Worm (Caenorhabditis elegans) whole organism, early embryonic: ENCODE data around the gene skr-16.

Experiments
- B0310.2 ChIP-seq: sonication (generic microtip); optimal IDR thresholded peaks from 2 replicates; lab custom pipeline; 2016; ENCODE audit warnings: mild to moderate bottlenecking, missing genetic modification characterization, missing compliant biosample characterization
- F13C5.2 ChIP-seq: sonication (generic microtip); optimal IDR thresholded peaks from 2 replicates; lab custom pipeline; 2017; ENCODE audit warnings: mild to moderate bottlenecking, missing genetic modification characterization, inconsistent platforms, missing compliant biosample characterization
- aly-1 ChIP-seq: sonication (generic microtip); optimal IDR thresholded peaks from 2 replicates; lab custom pipeline; 2016; ENCODE audit warnings: missing genetic modification characterization, missing compliant biosample characterization
- ama-1 ChIP-seq: fragments of 150-350 bp; optimal IDR thresholded peaks from 2 replicates; lab custom pipeline; 2014
- ceh-13 ChIP-seq: fragments of 200-800 bp; sonication (Bioruptor generic); optimal IDR thresholded peaks from 2 replicates; lab custom pipeline; 2018; ENCODE audit warnings: mild to moderate bottlenecking, missing genetic modification characterization, missing compliant biosample characterization
- ceh-36 ChIP-seq: sonication (generic microtip); optimal IDR thresholded peaks from 2 replicates; lab custom pipeline; 2016; ENCODE audit warnings: missing genetic modification characterization, inconsistent platforms, missing compliant biosample characterization
- ets-7 ChIP-seq: sonication (generic microtip); optimal IDR thresholded peaks from 2 replicates; lab custom pipeline; 2016; ENCODE audit warnings: missing genotype, missing genetic modification characterization, missing compliant biosample characterization
- flt-1 ChIP-seq: fragments of 200-800 bp; sonication (Bioruptor generic); IDR thresholded peaks from 2 replicates; pipeline ENCODE4 v1.3.6; 2022; ENCODE audit warnings: missing genetic modification characterization, missing compliant biosample characterization
- hmbx-1 ChIP-seq: sonication (generic microtip); optimal IDR thresholded peaks from 2 replicates; lab custom pipeline; 2016; ENCODE audit warnings: mild to moderate bottlenecking, missing genetic modification characterization, missing compliant biosample characterization
- hmg-4 ChIP-seq: fragments of 200-800 bp; sonication (Bioruptor generic); optimal IDR thresholded peaks from 2 replicates; lab custom pipeline; 2018; ENCODE audit warnings: mild to moderate bottlenecking, missing genetic modification characterization, missing compliant biosample characterization
- hnd-1 ChIP-seq: sonication (generic microtip); optimal IDR thresholded peaks from 2 replicates; lab custom pipeline; 2016; ENCODE audit warnings: missing genetic modification characterization, missing compliant biosample characterization
- pes-1 ChIP-seq: fragments of 200-800 bp; sonication (Bioruptor generic); IDR thresholded peaks from 2 replicates; pipeline ENCODE4 v1.3.6; 2022; ENCODE audit warnings: missing genetic modification reagents, missing genetic modification characterization, missing compliant biosample characterization
- scrt-1 ChIP-seq: fragments of 200-800 bp; sonication (Bioruptor generic); IDR thresholded peaks from 2 replicates; pipeline ENCODE4 v1.3.6; 2022; ENCODE audit warnings: missing genetic modification characterization, missing compliant biosample characterization
- sea-1 ChIP-seq: fragments of 200-800 bp; sonication (Bioruptor generic); conservative IDR thresholded peaks from 2 replicates; pipeline ENCODE4 v1.3.6; 2022; ENCODE audit warnings: missing genetic modification characterization, missing compliant biosample characterization
- tbx-11 ChIP-seq: fragments of 200-800 bp; sonication (Bioruptor generic); IDR thresholded peaks from 2 replicates; pipeline ENCODE4 v1.3.6; 2022; ENCODE audit warnings: missing genetic modification characterization, missing compliant biosample characterization
- tbx-37 ChIP-seq: fragments of 200-800 bp; sonication (Bioruptor generic); conservative IDR thresholded peaks from 2 replicates; pipeline ENCODE4 v1.3.6; 2022; ENCODE audit warnings: missing genetic modification reagents, missing genetic modification characterization, missing compliant biosample characterization
- tra-4 ChIP-seq: sonication (generic microtip); optimal IDR thresholded peaks from 2 replicates; lab custom pipeline; 2017; ENCODE audit warnings: missing genetic modification characterization, missing compliant biosample characterization

skr-16 gene

ce11 chrIV:7166553-7166952 lies 2.0 kb upstream of the skr-16 start, which contains the start of gene C42D4.18:
C42D4.18 (plus strand) TSS chrIV:7166783.
- TF ChIP-seq tbx-11 (GFP tag; lab: Robert Waterston, UW): no peak
- no peak for TF ChIP-seq scrt-1 (GFP tag; lab: Robert Waterston, UW)
- no peak for TF ChIP-seq ama-1
- no peak for TF ChIP-seq ceh-13 (GFP tag; lab: Kevin White, UChicago)
- no peak for TF ChIP-seq tra-4
- TF ChIP-seq F13C5.2: no peak
- no peak for TF ChIP-seq tbx-37 (GFP tag; lab: Robert Waterston, UW)
- TF ChIP-seq pes-1 (GFP tag; lab: Robert Waterston, UW): no peak
- no peak for TF ChIP-seq aly-1 (tag; lab: Kevin White, UChicago)
- no peak for TF ChIP-seq flt-1 (GFP tag; lab: Robert Waterston, UW)
- TF ChIP-seq ets-7: no peak
- no peak for TF ChIP-seq B0310.2 (tag; lab: Kevin White, UChicago)
- TF ChIP-seq hmbx-1: no peak
- no peak for TF ChIP-seq sea-1 (GFP tag; lab: Robert Waterston, UW)
- no peak for TF ChIP-seq hmg-4 (GFP tag; lab: Kevin White, UChicago)
- no peak for TF ChIP-seq ceh-36
- no peak for TF ChIP-seq hnd-1 (tag; lab: Kevin White, UChicago)

ce11 chrIV:7171222-7171621 lies 2.7 kb downstream of the skr-16 start, which contains the start of gene str-220:
str-220 (minus strand) TSS chrIV:7171322.
- TF ChIP-seq tbx-37 (GFP tag; lab: Robert Waterston, UW) (no peak), hnd-1 (tag; lab: Kevin White, UChicago) (no peak), tra-4 (no peak), F13C5.2 (no peak), sea-1 (GFP tag; lab: Robert Waterston, UW) (no peak), hmbx-1 (no peak), ets-7 (no peak), tbx-11 (GFP tag; lab: Robert Waterston, UW) (no peak), hmg-4 (GFP tag; lab: Kevin White, UChicago) (no peak), scrt-1 (GFP tag; lab: Robert Waterston, UW) (no peak)

ce11 chrIV:7173489-7173888 lies 5.0 kb downstream of the skr-16 start, which contains the start of gene str-1:
str-1 (plus strand) TSS chrIV:7173789.
- TF ChIP-seq aly-1 (tag; lab: Kevin White, UChicago): no peak
- TF ChIP-seq tbx-11 (GFP tag; lab: Robert Waterston, UW): no peak
- no peak for TF ChIP-seq hmg-4 (GFP tag; lab: Kevin White, UChicago)
- TF ChIP-seq ceh-36: no peak
- TF ChIP-seq pes-1 (GFP tag; lab: Robert Waterston, UW): no peak
- TF ChIP-seq F13C5.2: no peak

- no peak for TF ChIP-seq ceh-13 (GFP tag; lab: Kevin White, UChicago)
- no peak for TF ChIP-seq tbx-11 (GFP tag; lab: Robert Waterston, UW)
- no peak for TF ChIP-seq sea-1 (GFP tag; lab: Robert Waterston, UW)
- TF ChIP-seq pes-1 (GFP tag; lab: Robert Waterston, UW): no peak
- TF ChIP-seq flt-1 (GFP tag; lab: Robert Waterston, UW): no peak
- no peak for TF ChIP-seq aly-1 (tag; lab: Kevin White, UChicago)
- TF ChIP-seq ets-7: no peak
- TF ChIP-seq ceh-36: no peak
Observed at ce11 chrIV:7175346-7175745, 6.8 kb downstream of the skr-16 start, which contains the start of gene C42D4.19. C42D4.19 (plus strand) TSS chrIV:7175646.

- TF ChIP-seq ceh-13 (GFP tag; lab: Kevin White, UChicago): no peak
- no peak for TF ChIP-seq hnd-1 (tag; lab: Kevin White, UChicago)
Observed at ce11 chrIV:7176887-7177286, 8.4 kb downstream of the skr-16 start, which contains the start of gene str-44. str-44 (plus strand) TSS chrIV:7177187.

- TF ChIP-seq tbx-37 (GFP tag; lab: Robert Waterston, UW) (no peak), pes-1 (GFP tag; lab: Robert Waterston, UW) (no peak), F13C5.2 (no peak), flt-1 (GFP tag; lab: Robert Waterston, UW) (no peak), ets-7 (no peak), B0310.2 (tag; lab: Kevin White, UChicago) (no peak), tbx-11 (GFP tag; lab: Robert Waterston, UW) (no peak), tra-4 (no peak), aly-1 (tag; lab: Kevin White, UChicago) (no peak), scrt-1 (GFP tag; lab: Robert Waterston, UW) (no peak), sea-1 (GFP tag; lab: Robert Waterston, UW) (no peak), ceh-36 (no peak), ceh-13 (GFP tag; lab: Kevin White, UChicago) (no peak)
Observed at ce11 chrIV:7178942-7179341, 10.4 kb downstream of the skr-16 start, which contains the start of gene C42D4.3. C42D4.3 (plus strand) TSS chrIV:7179239.

ce11 chrIV:7180304-7180703 lies 11.8 kb downstream of the skr-16 start, which contains the start of gene cest-10:
cest-10 (plus strand) TSS chrIV:7180557.
- TF ChIP-seq hmg-4 (GFP tag; lab: Kevin White, UChicago) (no peak), hnd-1 (tag; lab: Kevin White, UChicago) (no peak), flt-1 (GFP tag; lab: Robert Waterston, UW) (no peak), sea-1 (GFP tag; lab: Robert Waterston, UW) (no peak), aly-1 (tag; lab: Kevin White, UChicago) (no peak), hmbx-1 (no peak), ceh-13 (GFP tag; lab: Kevin White, UChicago) (no peak), pes-1 (GFP tag; lab: Robert Waterston, UW) (no peak), ama-1 (no peak), B0310.2 (tag; lab: Kevin White, UChicago) (no peak), tbx-37 (GFP tag; lab: Robert Waterston, UW) (no peak), tra-4 (no peak)

ce11 chrIV:7182818-7183217 lies 14.3 kb downstream of the skr-16 start:
- no peak for TF ChIP-seq ets-7
- TF ChIP-seq flt-1 (GFP tag; lab: Robert Waterston, UW): no peak
- no peak for TF ChIP-seq pes-1 (GFP tag; lab: Robert Waterston, UW)
- TF ChIP-seq hmg-4 (GFP tag; lab: Kevin White, UChicago): no peak
